Worm (Caenorhabditis elegans): ENCODE data around the gene rpl-10.

- TF ChIP-seq aly-1 (tag; optimal IDR thresholded peaks at IDR 0.05) (no peak), tbx-11 (GFP tag; IDR thresholded peaks at IDR 0.05) (no peak)
These were observed 49.8 kb upstream of the rpl-10 start for ce11 chrII:8093914-8094313.

Measured in whole organism, early embryonic.